Worm (Caenorhabditis elegans) whole organism, young adult: ENCODE data around the gene abce-1.

Experiments
- B0035.1 ChIP-seq: sonication (generic microtip); optimal IDR thresholded peaks from 2 replicates; lab custom pipeline; 2016; ENCODE audit warnings: missing genetic modification characterization, mild to moderate bottlenecking, missing compliant biosample characterization, missing genotype, missing genetic modification reagents
- B0336.3 ChIP-seq: fragments of 200-800 bp; sonication (Bioruptor generic); IDR thresholded peaks from 2 replicates; pipeline ENCODE4 v1.3.6; 2022; ENCODE audit warnings: missing genetic modification characterization, missing compliant biosample characterization
- D2030.7 ChIP-seq: fragments of 200-800 bp; sonication (Bioruptor generic); IDR thresholded peaks from 2 replicates; pipeline ENCODE4 v1.3.6; 2022; ENCODE audit warnings: missing genetic modification reagents, missing genetic modification characterization, missing compliant biosample characterization
- Y53G8AR.9 ChIP-seq: fragments of 200-800 bp; sonication (Bioruptor generic); conservative IDR thresholded peaks from 2 replicates; pipeline ENCODE4 v1.3.6; 2022; ENCODE audit warnings: missing genetic modification reagents, missing genetic modification characterization, missing compliant biosample characterization
- Y79H2A.3 ChIP-seq: fragments of 200-800 bp; sonication (Bioruptor generic); conservative IDR thresholded peaks from 2 replicates; pipeline ENCODE4 v1.3.6; 2022; ENCODE audit warnings: missing genetic modification reagents, missing genetic modification characterization, missing compliant biosample characterization
- atf-7 ChIP-seq: sonication (generic microtip); optimal IDR thresholded peaks from 2 replicates; lab custom pipeline; 2017; ENCODE audit warnings: mild to moderate bottlenecking, missing genetic modification characterization, missing compliant biosample characterization
- madf-10 ChIP-seq: sonication (generic microtip); optimal IDR thresholded peaks from 2 replicates; lab custom pipeline; 2016; ENCODE audit warnings: mild to moderate bottlenecking, missing genetic modification characterization, missing compliant biosample characterization
- mes-4 ChIP-seq: sonication (generic microtip); optimal IDR thresholded peaks from 2 replicates; lab custom pipeline; 2016; ENCODE audit warnings: missing genotype, missing genetic modification characterization, missing compliant biosample characterization
- nfya-1 ChIP-seq: sonication (generic microtip); optimal IDR thresholded peaks from 2 replicates; lab custom pipeline; 2017; ENCODE audit warnings: antibody characterized with exemption, missing compliant biosample characterization, missing genetic modification characterization, borderline replicate concordance; ENCODE audit not compliant: insufficient read depth
- pbrm-1 ChIP-seq: fragments of 200-800 bp; sonication (Bioruptor generic); IDR thresholded peaks from 2 replicates; pipeline ENCODE4 v1.3.6; 2022; ENCODE audit warnings: missing genetic modification reagents, missing genetic modification characterization, missing compliant biosample characterization
- pha-4 ChIP-seq: fragments of 150-350 bp; sonication (generic microtip); optimal IDR thresholded peaks from 2 replicates; lab custom pipeline; 2014; ENCODE audit warnings: missing biosample characterization, missing genetic modification reagents, missing genetic modification characterization
- somi-1 ChIP-seq: fragments of 200-800 bp; sonication (Bioruptor generic); optimal IDR thresholded peaks from 2 replicates; lab custom pipeline; 2018; ENCODE audit warnings: mild to moderate bottlenecking, missing genetic modification characterization, missing compliant biosample characterization
- unc-62 ChIP-seq: fragments of 150-350 bp; optimal IDR thresholded peaks from 2 replicates; lab custom pipeline; 2014; ENCODE audit warnings: missing biosample characterization, missing genetic modification reagents, missing genetic modification characterization
- ztf-3 ChIP-seq: fragments of 200-800 bp; sonication (Bioruptor generic); optimal IDR thresholded peaks from 2 replicates; lab custom pipeline; 2018; ENCODE audit warnings: mild to moderate bottlenecking, missing genetic modification characterization, missing compliant biosample characterization

ce11 chrIII:13187090-13187489, 33.5 kb downstream of the abce-1 start, which contains the start of gene gly-5:
- no peak for TF ChIP-seq B0035.1 (tag; lab: Kevin White, UChicago)
- TF ChIP-seq Y79H2A.3 (GFP tag; lab: Robert Waterston, UW), result no peak
- no peak for TF ChIP-seq unc-62 (GFP tag; lab: Kevin White, UChicago)
- TF ChIP-seq B0336.3 (GFP tag; lab: Robert Waterston, UW), result no peak
- TF ChIP-seq somi-1, result no peak
- TF ChIP-seq nfya-1, result no peak
- no peak for TF ChIP-seq Y53G8AR.9 (GFP tag; lab: Robert Waterston, UW)
- no peak for TF ChIP-seq D2030.7
- no peak for TF ChIP-seq ztf-3
- no peak for TF ChIP-seq madf-10 (tag; lab: Kevin White, UChicago)
- TF ChIP-seq pbrm-1, result no peak
- TF ChIP-seq atf-7 (tag; lab: Kevin White, UChicago), result no peak
- TF ChIP-seq mes-4 (tag; lab: Kevin White, UChicago), result no peak
- TF ChIP-seq pha-4 (tag; lab: Kevin White, UChicago), result no peak
